Fruit fly (Drosophila melanogaster) whole organism, embryonic: ENCODE results near the gene CG33060.

Experiments used
- BEAF-32 ChIP-seq: fragments of 200-800 bp; sonication (Bioruptor generic); optimal IDR thresholded peaks from 3 replicates; lab custom pipeline; 2017; ENCODE audit warnings: missing biosample characterization, missing genetic modification characterization, mild to moderate bottlenecking, moderate library complexity, missing genetic modification reagents
- Blimp-1 ChIP-seq: fragments of 200-800 bp; sonication (Bioruptor generic); optimal IDR thresholded peaks from 3 replicates; lab custom pipeline; 2018; ENCODE audit warnings: missing biosample characterization, missing genetic modification characterization, mild to moderate bottlenecking, moderate library complexity, missing genetic modification reagents
- CG12104 ChIP-seq: fragments of 200-800 bp; sonication (Bioruptor generic); optimal IDR thresholded peaks from 3 replicates; lab custom pipeline; 2016; ENCODE audit warnings: missing biosample characterization, missing genetic modification characterization
- CG12769 ChIP-seq: fragments of 200-800 bp; sonication (Bioruptor generic); optimal IDR thresholded peaks from 2 replicates; lab custom pipeline; 2019; ENCODE audit warnings: missing biosample characterization, mild to moderate bottlenecking, missing genetic modification characterization, moderate library complexity
- CG13123 ChIP-seq: fragments of 200-800 bp; sonication (Bioruptor generic); optimal IDR thresholded peaks from 2 replicates; lab custom pipeline; 2016; ENCODE audit warnings: missing biosample characterization, missing genetic modification characterization
- CG14710 ChIP-seq: fragments of 200-800 bp; sonication (Bioruptor generic); optimal IDR thresholded peaks from 3 replicates; lab custom pipeline; 2019; ENCODE audit warnings: missing biosample characterization, mild to moderate bottlenecking, missing genetic modification characterization, moderate library complexity
- CG15269 ChIP-seq: fragments of 200-800 bp; sonication (Bioruptor generic); optimal IDR thresholded peaks from 2 replicates; lab custom pipeline; 2018; ENCODE audit warnings: missing biosample characterization, mild to moderate bottlenecking, missing genetic modification characterization, moderate library complexity
- CG16815 ChIP-seq: fragments of 200-800 bp; sonication (Bioruptor generic); optimal IDR thresholded peaks from 3 replicates; lab custom pipeline; 2017; ENCODE audit warnings: missing biosample characterization, mild to moderate bottlenecking, missing genetic modification characterization
- CG17359 ChIP-seq: fragments of 200-800 bp; sonication (Bioruptor generic); optimal IDR thresholded peaks from 3 replicates; lab custom pipeline; 2018; ENCODE audit warnings: missing biosample characterization, mild to moderate bottlenecking, missing genetic modification characterization, moderate library complexity
- CG31441 ChIP-seq: fragments of 200-800 bp; sonication (Bioruptor generic); IDR thresholded peaks from 2 replicates; pipeline ENCODE4 v1.3.6; 2022; ENCODE audit warnings: missing biosample characterization, missing genetic modification characterization
- CG4424 ChIP-seq: fragments of 200-800 bp; sonication (Bioruptor generic); optimal IDR thresholded peaks from 3 replicates; lab custom pipeline; 2016; ENCODE audit warnings: missing biosample characterization, missing genetic modification characterization
- CG4730 ChIP-seq: fragments of 200-800 bp; sonication (Bioruptor generic); IDR thresholded peaks from 2 replicates; pipeline ENCODE4 v1.3.6; 2022; ENCODE audit warnings: missing biosample characterization, missing genetic modification characterization
- CG6689 ChIP-seq: fragments of 200-800 bp; sonication (Bioruptor generic); IDR thresholded peaks from 2 replicates; pipeline ENCODE4 v1.3.6; 2022; ENCODE audit warnings: missing biosample characterization, missing genetic modification characterization
- CoRest ChIP-seq: fragments of 200-800 bp; sonication (Bioruptor generic); optimal IDR thresholded peaks from 3 replicates; lab custom pipeline; 2018; ENCODE audit warnings: missing biosample characterization, mild to moderate bottlenecking, missing genetic modification characterization, moderate library complexity
- Ets65A ChIP-seq: fragments of 200-800 bp; sonication (Bioruptor generic); peaks from one replicate; lab custom pipeline; 2016; ENCODE audit warnings: missing biosample characterization, missing genetic modification characterization
- Hr51 ChIP-seq, 2 experiments: fragments of 200-800 bp; sonication (Bioruptor generic); optimal IDR thresholded peaks; 2 replicates in 1 of 2; 3 replicates in 1 of 2; lab custom pipeline; 2016 to 2018; ENCODE audit warnings: missing biosample characterization in 2 of 2, missing genetic modification characterization in 2 of 2, mild to moderate bottlenecking in 1 of 2, moderate library complexity in 1 of 2
- Lhr ChIP-seq: fragments of 200-800 bp; sonication (Bioruptor generic); optimal IDR thresholded peaks from 3 replicates; lab custom pipeline; 2017; ENCODE audit warnings: mild to moderate bottlenecking, missing biosample characterization, missing genetic modification reagents, missing genetic modification characterization
- Neu2 ChIP-seq: fragments of 200-800 bp; sonication (Bioruptor generic); optimal IDR thresholded peaks from 3 replicates; lab custom pipeline; 2016; ENCODE audit warnings: missing biosample characterization, missing genetic modification characterization, borderline replicate concordance
- Oli ChIP-seq: fragments of 200-800 bp; sonication (Bioruptor generic); optimal IDR thresholded peaks from 2 replicates; lab custom pipeline; 2018; ENCODE audit warnings: missing biosample characterization, mild to moderate bottlenecking, missing genetic modification characterization, moderate library complexity
- Ptx1 ChIP-seq: fragments of 200-800 bp; sonication (Bioruptor generic); IDR thresholded peaks from 2 replicates; pipeline ENCODE4 v1.3.6; 2022; ENCODE audit warnings: missing biosample characterization, missing genetic modification characterization
- Scr ChIP-seq: fragments of 200-800 bp; sonication (Bioruptor generic); IDR thresholded peaks from 2 replicates; pipeline ENCODE4 v1.3.6; 2022; ENCODE audit warnings: missing biosample characterization, missing genetic modification characterization; ENCODE audit not compliant: partially characterized antibody
- Sox102F ChIP-seq: fragments of 200-800 bp; sonication (Bioruptor generic); optimal IDR thresholded peaks from 2 replicates; lab custom pipeline; 2018; ENCODE audit warnings: missing biosample characterization, mild to moderate bottlenecking, missing genetic modification characterization, moderate library complexity
- ci ChIP-seq: fragments of 200-800 bp; sonication (Bioruptor generic); IDR thresholded peaks from 3 replicates; pipeline ENCODE4 v1.3.6; 2022; ENCODE audit warnings: missing biosample characterization, missing genetic modification characterization
- dmrt99B ChIP-seq: fragments of 200-800 bp; sonication (Bioruptor generic); optimal IDR thresholded peaks from 2 replicates; lab custom pipeline; 2018; ENCODE audit warnings: missing biosample characterization, mild to moderate bottlenecking, missing genetic modification characterization, moderate library complexity
- fd96Cb ChIP-seq: fragments of 200-800 bp; sonication (Bioruptor generic); optimal IDR thresholded peaks from 2 replicates; lab custom pipeline; 2018; ENCODE audit warnings: missing biosample characterization, mild to moderate bottlenecking, missing genetic modification characterization, moderate library complexity
- hkb ChIP-seq, 2 experiments: fragments of 200-800 bp in 1 of 2; fragments of >200 bp in 1 of 2; sonication (Bioruptor generic) in 1 of 2; IDR thresholded peaks in 1 of 2; optimal IDR thresholded peaks in 1 of 2; 2 replicates each; pipeline versions ENCODE4 v1.3.6 to Lab custom; 2017 to 2022; ENCODE audit warnings: missing biosample characterization in 1 of 2, missing genetic modification characterization in 1 of 2
- lbe ChIP-seq: fragments of 200-800 bp; sonication (Bioruptor generic); optimal IDR thresholded peaks from 2 replicates; lab custom pipeline; 2016; ENCODE audit warnings: missing biosample characterization, mild to moderate bottlenecking, missing genetic modification characterization
- oc ChIP-seq: fragments of 200-800 bp; sonication (Bioruptor generic); optimal IDR thresholded peaks from 2 replicates; lab custom pipeline; 2018; ENCODE audit warnings: missing biosample characterization, mild to moderate bottlenecking, missing genetic modification characterization, moderate library complexity
- pan ChIP-seq, 4 experiments: fragments of >200 bp in 3 of 4; fragments of 200-800 bp in 1 of 4; sonication (Bioruptor generic) in 1 of 4; optimal IDR thresholded peaks in 3 of 4; IDR thresholded peaks in 1 of 4; 2 replicates each; pipeline versions ENCODE4 v1.3.6 to Lab custom; 2017 to 2022; ENCODE audit warnings: missing biosample characterization in 2 of 4, missing genetic modification characterization in 2 of 4, mixed read lengths in 1 of 4
- phol ChIP-seq: fragments of 200-800 bp; sonication (Bioruptor generic); optimal IDR thresholded peaks from 3 replicates; lab custom pipeline; 2018; ENCODE audit warnings: missing biosample characterization, mild to moderate bottlenecking, missing genetic modification characterization, moderate library complexity
- row ChIP-seq: fragments of 200-800 bp; sonication (Bioruptor generic); IDR thresholded peaks from 3 replicates; pipeline ENCODE4 v1.3.6; 2022; ENCODE audit warnings: missing biosample characterization, missing genetic modification characterization
- stwl ChIP-seq: fragments of 200-800 bp; sonication (Bioruptor generic); optimal IDR thresholded peaks from 3 replicates; lab custom pipeline; 2018; ENCODE audit warnings: missing biosample characterization, mild to moderate bottlenecking, missing genetic modification characterization, moderate library complexity
- trem ChIP-seq: fragments of 200-800 bp; optimal IDR thresholded peaks from 3 replicates; lab custom pipeline; 2019; ENCODE audit warnings: missing biosample characterization, mild to moderate bottlenecking, missing genetic modification characterization, moderate library complexity
- ttk ChIP-seq: fragments of 200-800 bp; sonication (Bioruptor generic); IDR thresholded peaks from 2 replicates; pipeline ENCODE4 v2.1.2; 2022; ENCODE audit warnings: missing biosample characterization, missing genetic modification characterization

CG33060 gene

dm6 chr3L:16337739-16338138 lies 6.9 kb downstream of the CG33060 start (continued):
- TF ChIP-seq Lhr (GFP tag; lab: Kevin White, UChicago): no peak
- TF ChIP-seq, all 482 proteins: peak for 15

- no peak for TF ChIP-seq BEAF-32
- no peak for TF ChIP-seq pan (optimal IDR thresholded peaks at IDR 0.05; lab: Kevin White, UChicago)
- TF ChIP-seq pan (GFP tag; optimal IDR thresholded peaks at IDR 0.05 in 1 of 2, IDR thresholded peaks at IDR 0.05 in 1 of 2): peak in 1 of 2 experiments; percentile 14
- no peak for TF ChIP-seq Neu2 (GFP tag; lab: Kevin White, UChicago)
- peak; percentile 8 for TF ChIP-seq CG12769 (tag; lab: Kevin White, UChicago)
- no peak for TF ChIP-seq hkb (optimal IDR thresholded peaks at IDR 0.05; lab: Kevin White, UChicago)
- no peak for TF ChIP-seq hkb (GFP tag; IDR thresholded peaks at IDR 0.05; lab: Robert Waterston, UW)
- TF ChIP-seq Blimp-1 (GFP tag; lab: Kevin White, UChicago): peak; percentile 8
- TF ChIP-seq CG12104 (GFP tag; lab: Kevin White, UChicago): no peak
- TF ChIP-seq Scr: no peak
- no peak for TF ChIP-seq CG16815 (GFP tag; lab: Kevin White, UChicago)
These were observed 7.9 kb downstream of the CG33060 start, which contains the start of gene CG4998 for dm6 chr3L:16338703-16339102. Gene CG4998 (plus strand): TSS chr3L:16339003.

dm6 chr3L:16339463-16339862 lies 8.6 kb downstream of the CG33060 start:
- TF ChIP-seq CG15269 (tag; lab: Kevin White, UChicago) (peak; percentile 17), ttk (GFP tag; lab: Robert Waterston, UW) (0 out of 2 replicates have a peak, but pooled peaks have one; percentile 25), Ptx1 (GFP tag; lab: Robert Waterston, UW) (peak; percentile 37; the same call in 1 of the 2 replicates), CG4730 (GFP tag; lab: Robert Waterston, UW) (no peak), CG31441 (GFP tag; lab: Robert Waterston, UW) (peak; percentile 42; the same call in 1 of the 2 replicates), stwl (tag; lab: Kevin White, UChicago) (no peak), Ets65A (GFP tag; lab: Kevin White, UChicago) (peak; percentile 57), CG4424 (GFP tag; lab: Kevin White, UChicago) (no peak), Oli (tag; lab: Kevin White, UChicago) (peak; percentile 9), Hr51 (GFP tag; optimal IDR thresholded peaks at IDR 0.05; lab: Kevin White, UChicago) (peak in 1 of 2 experiments; percentile 52), CG17359 (tag; lab: Kevin White, UChicago) (peak; percentile 40), ci (0 out of 3 replicates have a peak, but pooled peaks have one; percentile 9), hkb (optimal IDR thresholded peaks at IDR 0.05; lab: Kevin White, UChicago) (no peak), hkb (GFP tag; IDR thresholded peaks at IDR 0.05; lab: Robert Waterston, UW) (peak; percentile 53), fd96Cb (tag; lab: Kevin White, UChicago) (peak; percentile 0), dmrt99B (tag; lab: Kevin White, UChicago) (peak; percentile 57), CG14710 (no peak), Sox102F (peak; percentile 59), CoRest (tag; lab: Kevin White, UChicago) (peak; percentile 2), phol (tag; lab: Kevin White, UChicago) (peak; percentile 18), trem (tag; lab: Kevin White, UChicago) (no peak), row (peak; percentile 23; the same call in 1 of the 3 replicates), CG6689 (GFP tag; lab: Robert Waterston, UW) (0 out of 2 replicates have a peak, but pooled peaks have one; percentile 17), CG13123 (GFP tag; lab: Kevin White, UChicago) (no peak)
- TF ChIP-seq, all 482 proteins: peak for 17

dm6 chr3L:16339873-16340272 lies 9.0 kb downstream of the CG33060 start:
- TF ChIP-seq Blimp-1 (GFP tag; lab: Kevin White, UChicago): peak; percentile 98
- TF ChIP-seq oc (tag; lab: Kevin White, UChicago): peak; percentile 16
- TF ChIP-seq lbe (GFP tag; lab: Kevin White, UChicago): no peak
